Worm (Caenorhabditis elegans) whole organism, young adult: ENCODE data around the gene lsd-1.

Source experiments
- F10E7.11 ChIP-seq: sonication (generic microtip); optimal IDR thresholded peaks from 2 replicates; lab custom pipeline; 2017; ENCODE audit warnings: mild to moderate bottlenecking, missing genetic modification characterization, moderate library complexity, missing compliant biosample characterization
- F57A8.1 ChIP-seq: fragments of 200-800 bp; sonication (Bioruptor generic); optimal IDR thresholded peaks from 2 replicates; lab custom pipeline; 2018; ENCODE audit warnings: mild to moderate bottlenecking, missing genetic modification characterization, moderate library complexity, missing compliant biosample characterization
- T07F8.4 ChIP-seq: sonication (generic microtip); optimal IDR thresholded peaks from 2 replicates; lab custom pipeline; 2016; ENCODE audit warnings: mild to moderate bottlenecking, missing genetic modification characterization, moderate library complexity, missing compliant biosample characterization
- egl-18 ChIP-seq: fragments of 200-800 bp; sonication (Bioruptor generic); IDR thresholded peaks from 2 replicates; pipeline ENCODE4 v1.3.6; 2022; ENCODE audit warnings: missing genetic modification reagents, missing genetic modification characterization, missing compliant biosample characterization
- nhr-120 ChIP-seq: fragments of 200-800 bp; sonication (Bioruptor generic); IDR thresholded peaks from 2 replicates; pipeline ENCODE4 v1.3.6; 2022; ENCODE audit warnings: missing genetic modification characterization, missing compliant biosample characterization
- pha-4 ChIP-seq: fragments of 150-350 bp; sonication (generic microtip); optimal IDR thresholded peaks from 2 replicates; lab custom pipeline; 2014; ENCODE audit warnings: missing biosample characterization, missing genetic modification reagents, missing genetic modification characterization
- snpc-3.4 ChIP-seq: sonication (generic microtip); optimal IDR thresholded peaks from 2 replicates; lab custom pipeline; 2017; ENCODE audit warnings: missing genetic modification characterization, mild to moderate bottlenecking, missing compliant biosample characterization, antibody characterized with exemption, moderate library complexity, missing genotype, missing genetic modification reagents
- somi-1 ChIP-seq: fragments of 200-800 bp; sonication (Bioruptor generic); optimal IDR thresholded peaks from 2 replicates; lab custom pipeline; 2018; ENCODE audit warnings: mild to moderate bottlenecking, missing genetic modification characterization, missing compliant biosample characterization

DNA sequence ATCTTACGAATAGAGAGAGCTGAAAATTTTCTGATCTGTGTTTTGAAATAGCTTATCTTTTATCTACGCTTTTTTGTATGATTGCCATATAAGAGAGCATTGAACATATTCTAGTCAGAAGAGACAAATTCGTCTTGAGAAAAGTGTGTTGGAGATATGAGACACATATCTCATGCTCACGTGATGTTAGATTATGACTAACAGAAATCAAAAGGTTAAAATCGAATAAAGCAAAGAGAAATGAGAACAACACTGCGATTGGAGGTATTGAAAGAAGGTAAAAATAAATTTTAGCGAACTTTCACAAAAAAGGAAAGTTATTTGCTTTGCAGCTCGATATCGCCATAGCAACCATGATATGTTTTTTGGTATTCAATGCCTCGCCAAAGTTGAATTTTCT, 33.4 kb downstream of the lsd-1 start, which contains the start of gene nhr-167:
- TF ChIP-seq pha-4 (no peak), egl-18 (GFP tag; lab: Robert Waterston, UW) (no peak), F10E7.11 (tag; lab: Kevin White, UChicago) (no peak), F57A8.1 (no peak), nhr-120 (no peak), snpc-3.4 (no peak), somi-1 (GFP tag; lab: Kevin White, UChicago) (no peak), T07F8.4 (no peak)
